Worm (Caenorhabditis elegans): ENCODE results near the gene ubc-7.

DNA sequence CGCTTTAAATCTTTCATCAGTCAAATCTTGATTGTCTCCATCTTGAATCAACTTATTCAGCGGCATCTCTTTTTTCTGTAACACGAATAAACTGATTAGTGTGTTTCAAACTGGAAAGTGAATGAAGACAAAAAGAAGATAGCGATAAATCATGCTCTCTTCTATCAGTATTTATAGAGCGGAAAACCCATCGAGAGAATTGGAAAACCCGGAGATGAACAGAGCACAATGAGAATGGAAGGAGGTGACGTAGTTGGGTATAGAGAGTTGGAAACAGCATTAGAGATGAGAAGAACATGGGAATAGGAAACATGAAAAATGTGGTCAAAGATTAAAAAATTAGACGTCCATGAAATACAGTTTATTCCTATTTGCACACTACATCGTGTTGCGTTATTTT is 38.8 kb downstream of the ubc-7 start, which contains the start of gene acox-1.5:
- TF ChIP-seq ztf-23 (GFP tag; IDR thresholded peaks at IDR 0.05) (no peak), klf-2 (GFP tag; conservative IDR thresholded peaks at IDR 0.05) (no peak), cog-1 (tag; optimal IDR thresholded peaks at IDR 0.05) (no peak), flt-1 (GFP tag; IDR thresholded peaks at IDR 0.05) (no peak), ref-1 (GFP tag; conservative IDR thresholded peaks at IDR 0.05) (no peak)

Measured in whole organism, midembryonic.